Worm (Caenorhabditis elegans): ENCODE results near the gene Y39A3CL.7.

Gene Y39A3CL.7

ce11 chrIII:1876267-1876865, 51.6 kb downstream of the Y39A3CL.7 start:
- no peak for TF ChIP-seq hmg-11 (tag; optimal IDR thresholded peaks at IDR 0.05)
- no peak for TF ChIP-seq mml-1 (tag; optimal IDR thresholded peaks at IDR 0.05)
- TF ChIP-seq nhr-25 (tag; optimal IDR thresholded peaks at IDR 0.05): no peak
- peak; percentile 98 for TF ChIP-seq ceh-28 (tag; optimal IDR thresholded peaks at IDR 0.05)

ce11 chrIII:1877189-1877588, 52.5 kb downstream of the Y39A3CL.7 start:
- TF ChIP-seq nhr-237 (tag; optimal IDR thresholded peaks at IDR 0.05): no peak
- TF ChIP-seq snpc-4 (tag; optimal IDR thresholded peaks at IDR 0.05): no peak
- no peak for TF ChIP-seq pha-4 (tag; optimal IDR thresholded peaks at IDR 0.05)
- no peak for TF ChIP-seq pqm-1 (tag; optimal IDR thresholded peaks at IDR 0.05)
- TF ChIP-seq daf-12 (tag; optimal IDR thresholded peaks at IDR 0.05): no peak

ce11 chrIII:1878065-1878464, 53.3 kb downstream of the Y39A3CL.7 start, which contains the start of gene smi-1:
Gene smi-1, plus strand, starts transcription at chrIII:1878365.
- TF ChIP-seq nhr-12 (tag; optimal IDR thresholded peaks at IDR 0.05) (no peak), nfya-1 (tag; optimal IDR thresholded peaks at IDR 0.05; ENCODE audit: insufficient read depth) (no peak), ceh-82 (tag; optimal IDR thresholded peaks at IDR 0.05) (no peak), sea-2 (GFP tag; optimal IDR thresholded peaks at IDR 0.05) (no peak), egl-5 (tag; optimal IDR thresholded peaks at IDR 0.05) (no peak)

ce11 chrIII:1878918-1879317, 54.2 kb downstream of the Y39A3CL.7 start:
- TF ChIP-seq lsy-12 (tag; optimal IDR thresholded peaks at IDR 0.05): no peak
- no peak for TF ChIP-seq mdl-1 (tag; optimal IDR thresholded peaks at IDR 0.05)
- peak; percentile 99 for TF ChIP-seq ceh-28 (tag; optimal IDR thresholded peaks at IDR 0.05)

ce11 chrIII:1880221-1880620, 55.5 kb downstream of the Y39A3CL.7 start:
- TF ChIP-seq ceh-28 (tag; optimal IDR thresholded peaks at IDR 0.05) (peak; percentile 94), unc-39 (tag; optimal IDR thresholded peaks at IDR 0.05) (no peak)

- TF ChIP-seq fkh-2 (tag; optimal IDR thresholded peaks at IDR 0.05): no peak
- TF ChIP-seq ztf-11 (tag; optimal IDR thresholded peaks at IDR 0.05): no peak
- no peak for TF ChIP-seq elt-3 (tag; optimal IDR thresholded peaks at IDR 0.05)
- TF ChIP-seq ceh-28 (tag; optimal IDR thresholded peaks at IDR 0.05): peak; percentile 88
- no peak for TF ChIP-seq egl-27 (tag; optimal IDR thresholded peaks at IDR 0.05)
These were observed 58.0 kb downstream of the Y39A3CL.7 start for ce11 chrIII:1882678-1883077.
